Fruit fly (Drosophila melanogaster) whole organism, wandering third instar larva: ENCODE results near the gene CG18754.

Experiments used
- Dfd ChIP-seq: fragments of >200 bp; optimal IDR thresholded peaks from 2 replicates; lab custom pipeline; 2017; ENCODE audit warnings: missing biosample characterization, missing genetic modification characterization
- GATAd ChIP-seq: sonication (Bioruptor generic); optimal IDR thresholded peaks from 2 replicates; lab custom pipeline; 2016; ENCODE audit warnings: missing biosample characterization, missing genetic modification characterization
- Myc ChIP-seq: fragments of >200 bp; optimal IDR thresholded peaks from 2 replicates; lab custom pipeline; 2017
- N ChIP-seq: fragments of >200 bp; optimal IDR thresholded peaks from 2 replicates; lab custom pipeline; 2018; ENCODE audit warnings: missing biosample characterization, missing external identifiers, missing genetic modification characterization
- OdsH ChIP-seq: fragments of 200-800 bp; sonication (Bioruptor generic); optimal IDR thresholded peaks from 2 replicates; lab custom pipeline; 2016; ENCODE audit warnings: missing biosample characterization, mild to moderate bottlenecking, missing genetic modification characterization
- Sp1 ChIP-seq: fragments of 200-800 bp; sonication (Bioruptor generic); optimal IDR thresholded peaks from 3 replicates; lab custom pipeline; 2019; ENCODE audit warnings: missing biosample characterization, mild to moderate bottlenecking, missing genetic modification characterization, moderate library complexity
- Vsx2 ChIP-seq: fragments of 200-300, 225-300 bp; sonication (Bioruptor generic); optimal IDR thresholded peaks from 2 replicates; lab custom pipeline; 2018; ENCODE audit warnings: missing biosample characterization, missing genetic modification characterization; ENCODE audit not compliant: partially characterized antibody
- brk ChIP-seq: fragments of 200-800 bp; sonication (Bioruptor generic); optimal IDR thresholded peaks from 2 replicates; lab custom pipeline; 2016; ENCODE audit warnings: missing biosample characterization, mild to moderate bottlenecking, missing genetic modification characterization
- fru ChIP-seq: fragments of 200-800 bp; sonication (Bioruptor generic); optimal IDR thresholded peaks from 3 replicates; lab custom pipeline; 2016; ENCODE audit warnings: missing biosample characterization, mild to moderate bottlenecking, missing genetic modification characterization
- h ChIP-seq: fragments of 200-800 bp; sonication (Bioruptor generic); optimal IDR thresholded peaks from 3 replicates; lab custom pipeline; 2016; ENCODE audit warnings: missing biosample characterization, mild to moderate bottlenecking, missing genetic modification characterization
- lola ChIP-seq: fragments of >200 bp; optimal IDR thresholded peaks from 2 replicates; lab custom pipeline; 2017; ENCODE audit warnings: missing biosample characterization, missing genetic modification characterization
- psq ChIP-seq: fragments of 200-800 bp; sonication (Bioruptor generic); optimal IDR thresholded peaks from 3 replicates; lab custom pipeline; 2017; ENCODE audit warnings: missing biosample characterization, mild to moderate bottlenecking, missing genetic modification characterization, moderate library complexity
- rgr ChIP-seq: fragments of 200-800 bp; sonication (Bioruptor generic); optimal IDR thresholded peaks from 3 replicates; lab custom pipeline; 2016; ENCODE audit warnings: missing biosample characterization, mild to moderate bottlenecking, missing genetic modification characterization
- usp ChIP-seq: fragments of >200 bp; optimal IDR thresholded peaks from 2 replicates; lab custom pipeline; 2017; ENCODE audit warnings: missing biosample characterization, missing genetic modification characterization

DNA sequence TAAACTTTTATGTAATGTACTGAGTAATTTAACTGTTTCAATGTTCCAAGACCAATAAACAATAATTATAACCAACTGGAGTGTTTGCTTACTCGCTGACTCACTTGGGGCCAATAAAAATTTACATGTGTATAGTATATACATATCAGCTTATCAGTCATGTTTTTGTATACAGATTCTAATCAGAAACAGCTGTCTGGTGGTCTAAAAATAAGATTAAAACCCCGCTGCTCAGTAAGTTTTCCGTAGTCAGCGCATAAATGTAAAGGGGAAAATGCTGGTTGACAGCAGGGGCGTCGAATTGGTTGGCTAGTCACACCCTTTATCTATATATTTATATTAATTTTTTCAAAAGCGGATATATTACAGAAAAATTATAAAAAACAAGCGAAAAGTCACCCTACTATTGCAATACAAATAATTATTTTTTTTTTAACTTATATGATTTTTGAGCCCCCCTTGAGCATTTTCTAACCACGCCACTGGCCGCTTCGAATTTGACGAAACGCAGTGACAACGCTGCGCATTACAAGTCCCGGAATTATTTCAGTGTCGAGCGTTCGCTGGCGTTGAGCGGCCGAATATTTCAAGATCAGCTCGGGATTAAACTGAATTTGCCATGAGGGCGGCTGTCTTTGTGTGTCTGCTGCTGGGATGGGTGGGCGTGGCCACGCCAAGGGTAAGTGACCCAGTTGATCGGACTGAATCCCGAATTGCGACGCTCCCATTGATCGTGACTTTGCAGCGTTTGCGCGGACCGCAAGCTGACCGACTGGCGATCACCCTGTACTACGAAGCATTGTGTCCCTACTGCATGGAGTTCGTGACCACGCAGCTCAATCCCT is 5.3 kb upstream of the CG18754 start, which contains the start of gene GILT2:
- TF ChIP-seq psq, result peak; percentile 86
- TF ChIP-seq Dfd, result no peak
- peak; percentile 91 for TF ChIP-seq Sp1 (GFP tag; lab: Kevin White, UChicago)
- TF ChIP-seq GATAd (GFP tag; lab: Kevin White, UChicago), result peak; percentile 8
- TF ChIP-seq fru (GFP tag; lab: Kevin White, UChicago), result peak; percentile 88
- TF ChIP-seq brk, result no peak
- no peak for TF ChIP-seq lola (GFP tag; lab: Kevin White, UChicago)
- TF ChIP-seq Vsx2, result peak; percentile 57
- TF ChIP-seq h (GFP tag; lab: Kevin White, UChicago), result peak; percentile 90
- TF ChIP-seq N (GFP tag; lab: Kevin White, UChicago), result no peak
- no peak for TF ChIP-seq Myc
- TF ChIP-seq rgr, result peak; percentile 91
- peak; percentile 89 for TF ChIP-seq OdsH
- TF ChIP-seq usp (GFP tag; lab: Kevin White, UChicago), result no peak
